Fruit fly (Drosophila melanogaster) whole organism, embryonic: ENCODE measurements around the gene COX7AL2.

Experiments used
- Aef1 ChIP-seq: fragments of 200-800 bp; sonication (Bioruptor generic); IDR thresholded peaks from 3 replicates; pipeline ENCODE4 v1.3.6; 2022; ENCODE audit warnings: missing biosample characterization, missing genetic modification characterization
- Atf-2 ChIP-seq: fragments of 200-800 bp; sonication (Bioruptor generic); optimal IDR thresholded peaks from 2 replicates; lab custom pipeline; 2016; ENCODE audit warnings: missing biosample characterization, missing genetic modification characterization
- BEAF-32 ChIP-seq: fragments of 200-800 bp; sonication (Bioruptor generic); optimal IDR thresholded peaks from 3 replicates; lab custom pipeline; 2017; ENCODE audit warnings: missing biosample characterization, missing genetic modification characterization, mild to moderate bottlenecking, moderate library complexity, missing genetic modification reagents
- CG11085 ChIP-seq: fragments of 200-800 bp; sonication (Bioruptor generic); IDR thresholded peaks from 2 replicates; pipeline ENCODE4 v1.3.6; 2022; ENCODE audit warnings: missing biosample characterization, missing genetic modification characterization
- CG11398 ChIP-seq: fragments of 200-800 bp; sonication (Bioruptor generic); optimal IDR thresholded peaks from 2 replicates; lab custom pipeline; 2016; ENCODE audit warnings: missing biosample characterization, missing genetic modification characterization
- CG12104 ChIP-seq: fragments of 200-800 bp; sonication (Bioruptor generic); optimal IDR thresholded peaks from 3 replicates; lab custom pipeline; 2016; ENCODE audit warnings: missing biosample characterization, missing genetic modification characterization
- CG1233 ChIP-seq: fragments of 200-800 bp; sonication (Bioruptor generic); optimal IDR thresholded peaks from 4 replicates; lab custom pipeline; 2018; ENCODE audit warnings: missing biosample characterization, mild to moderate bottlenecking, missing genetic modification characterization
- CG12942 ChIP-seq: fragments of 200-800 bp; sonication (Bioruptor generic); optimal IDR thresholded peaks from 3 replicates; lab custom pipeline; 2016; ENCODE audit warnings: missing biosample characterization, missing genetic modification characterization
- CG14014 ChIP-seq: fragments of 200-800 bp; sonication (Bioruptor generic); IDR thresholded peaks from 2 replicates; pipeline ENCODE4 v1.3.6; 2022; ENCODE audit warnings: missing biosample characterization, missing genetic modification characterization
- CG1603 ChIP-seq: fragments of 200-800 bp; sonication (Bioruptor generic); optimal IDR thresholded peaks from 2 replicates; lab custom pipeline; 2019; ENCODE audit warnings: missing biosample characterization, mild to moderate bottlenecking, missing genetic modification characterization, moderate library complexity
- CG2202 ChIP-seq: fragments of 200-800 bp; sonication (Bioruptor generic); optimal IDR thresholded peaks from 2 replicates; lab custom pipeline; 2018; ENCODE audit warnings: missing biosample characterization, mild to moderate bottlenecking, missing genetic modification characterization
- CG30403 ChIP-seq: fragments of 200-800 bp; sonication (Bioruptor generic); optimal IDR thresholded peaks from 3 replicates; lab custom pipeline; 2016; ENCODE audit warnings: missing biosample characterization, missing genetic modification characterization
- CG3065 ChIP-seq: fragments of 200-800 bp; sonication (Bioruptor generic); optimal IDR thresholded peaks from 2 replicates; lab custom pipeline; 2016; ENCODE audit warnings: missing biosample characterization, missing genetic modification characterization
- CG3838 ChIP-seq: fragments of 200-800 bp; sonication (Bioruptor generic); optimal IDR thresholded peaks from 3 replicates; lab custom pipeline; 2016; ENCODE audit warnings: missing biosample characterization, missing genetic modification characterization
- CG5245 ChIP-seq: fragments of 200-800 bp; sonication (Bioruptor generic); optimal IDR thresholded peaks from 3 replicates; lab custom pipeline; 2016; ENCODE audit warnings: missing biosample characterization, missing genetic modification characterization
- CG6175 ChIP-seq: fragments of 200-800 bp; sonication (Bioruptor generic); IDR thresholded peaks from 3 replicates; pipeline ENCODE4 v1.3.6; 2022; ENCODE audit warnings: missing biosample characterization, missing genetic modification characterization
- CG7357 ChIP-seq: fragments of 200-800 bp; sonication (Bioruptor generic); IDR thresholded peaks from 3 replicates; pipeline ENCODE4 v1.3.6; 2022; ENCODE audit warnings: missing biosample characterization, missing genetic modification characterization
- CG8478 ChIP-seq: fragments of >200 bp; optimal IDR thresholded peaks from 2 replicates; lab custom pipeline; 2018
- CG9817 ChIP-seq: fragments of 200-800 bp; sonication (Bioruptor generic); optimal IDR thresholded peaks from 2 replicates; lab custom pipeline; 2018; ENCODE audit warnings: missing biosample characterization, mild to moderate bottlenecking, missing genetic modification characterization, moderate library complexity
- Chrac-16 ChIP-seq: fragments of 200-800 bp; sonication (Bioruptor generic); optimal IDR thresholded peaks from 3 replicates; lab custom pipeline; 2016; ENCODE audit warnings: missing biosample characterization, missing genetic modification characterization
- D ChIP-seq, 2 experiments: fragments of 200-800 bp in 1 of 2; fragments of >200 bp in 1 of 2; sonication (Bioruptor generic) in 1 of 2; optimal IDR thresholded peaks; 2 replicates in 1 of 2; 3 replicates in 1 of 2; lab custom pipeline; 2017; ENCODE audit warnings: mild to moderate bottlenecking in 1 of 2, missing biosample characterization in 1 of 2, missing genetic modification characterization in 1 of 2, missing genetic modification reagents in 1 of 2
- D19A ChIP-seq: fragments of 200-800 bp; optimal IDR thresholded peaks from 3 replicates; lab custom pipeline; 2019; ENCODE audit warnings: missing biosample characterization, mild to moderate bottlenecking, missing genetic modification characterization, moderate library complexity
- Deaf1 ChIP-seq: fragments of 200-800 bp; optimal IDR thresholded peaks from 3 replicates; lab custom pipeline; 2019; ENCODE audit warnings: missing biosample characterization, mild to moderate bottlenecking, missing genetic modification characterization, moderate library complexity
- Dref ChIP-seq: fragments of 200-800 bp; sonication (Bioruptor generic); IDR thresholded peaks from 2 replicates; pipeline ENCODE4 v1.3.6; 2022; ENCODE audit warnings: missing biosample characterization, missing genetic modification characterization
- Fer3 ChIP-seq: fragments of 200-800 bp; sonication (Bioruptor generic); optimal IDR thresholded peaks from 2 replicates; lab custom pipeline; 2018; ENCODE audit warnings: missing biosample characterization, mild to moderate bottlenecking, missing genetic modification characterization, moderate library complexity
- Kr ChIP-seq: fragments of 200-800 bp; sonication (Bioruptor generic); optimal IDR thresholded peaks from 2 replicates; lab custom pipeline; 2017; ENCODE audit warnings: missing biosample characterization, mild to moderate bottlenecking, missing genetic modification characterization
- Med ChIP-seq: fragments of 200-800 bp; sonication (Bioruptor generic); peaks from one replicate; lab custom pipeline; 2016; ENCODE audit warnings: missing biosample characterization, missing genetic modification characterization, mild to moderate bottlenecking, inconsistent platforms, moderate library complexity
- Nf-YA ChIP-seq: fragments of 200-800 bp; sonication (Bioruptor generic); IDR thresholded peaks from 2 replicates; pipeline ENCODE4 v1.3.6; 2022; ENCODE audit warnings: missing biosample characterization, missing genetic modification characterization
- Pdp1 ChIP-seq, 2 experiments: fragments of 200-800 bp; sonication (Bioruptor generic); optimal IDR thresholded peaks; 3 replicates each; lab custom pipeline; 2016; ENCODE audit warnings: missing biosample characterization in 2 of 2, missing genetic modification characterization in 2 of 2, mild to moderate bottlenecking in 1 of 2, moderate library complexity in 1 of 2
- Ptx1 ChIP-seq: fragments of 200-800 bp; sonication (Bioruptor generic); IDR thresholded peaks from 2 replicates; pipeline ENCODE4 v1.3.6; 2022; ENCODE audit warnings: missing biosample characterization, missing genetic modification characterization
- Rfx ChIP-seq: fragments of 200-800 bp; sonication (Bioruptor generic); IDR thresholded peaks from 2 replicates; pipeline ENCODE4 v1.3.6; 2022; ENCODE audit warnings: missing biosample characterization, missing genetic modification characterization
- Taf1 ChIP-seq: fragments of 200-800 bp; sonication (Bioruptor generic); IDR thresholded peaks from 2 replicates; pipeline ENCODE4 v1.3.6; 2022; ENCODE audit warnings: missing biosample characterization, missing genetic modification characterization
- Xrp1 ChIP-seq: fragments of 200-800 bp; sonication (Bioruptor generic); IDR thresholded peaks from 2 replicates; pipeline ENCODE4 v1.3.6; 2022; ENCODE audit warnings: missing biosample characterization, missing genetic modification characterization
- bsh ChIP-seq, 2 experiments: fragments of 200-800 bp; sonication (Bioruptor generic); optimal IDR thresholded peaks; 2 replicates each; lab custom pipeline; 2017 to 2018; ENCODE audit warnings: mild to moderate bottlenecking in 2 of 2, missing biosample characterization in 2 of 2, missing genetic modification characterization in 2 of 2, moderate library complexity in 1 of 2
- caup ChIP-seq: fragments of 200-800 bp; sonication (Bioruptor generic); optimal IDR thresholded peaks from 3 replicates; lab custom pipeline; 2017; ENCODE audit warnings: missing biosample characterization, mild to moderate bottlenecking, missing genetic modification characterization, moderate library complexity; ENCODE audit not compliant: severe bottlenecking
- chinmo ChIP-seq: fragments of 200-800 bp; sonication (Bioruptor generic); IDR thresholded peaks from 4 replicates; pipeline ENCODE4 v1.3.6; 2022; ENCODE audit warnings: missing biosample characterization, missing genetic modification characterization; ENCODE audit not compliant: partially characterized antibody
- dmrt99B ChIP-seq: fragments of 200-800 bp; sonication (Bioruptor generic); optimal IDR thresholded peaks from 2 replicates; lab custom pipeline; 2018; ENCODE audit warnings: missing biosample characterization, mild to moderate bottlenecking, missing genetic modification characterization, moderate library complexity
- exex ChIP-seq: fragments of 200-800 bp; sonication (Bioruptor generic); optimal IDR thresholded peaks from 4 replicates; lab custom pipeline; 2018; ENCODE audit warnings: missing biosample characterization, mild to moderate bottlenecking, missing genetic modification characterization, moderate library complexity
- gcm ChIP-seq: fragments of 200-800 bp; sonication (Bioruptor generic); optimal IDR thresholded peaks from 2 replicates; lab custom pipeline; 2019; ENCODE audit warnings: missing biosample characterization, mild to moderate bottlenecking, missing genetic modification characterization, moderate library complexity
- hbn ChIP-seq: fragments of 200-800 bp; sonication (Bioruptor generic); IDR thresholded peaks from 2 replicates; pipeline ENCODE4 v1.3.6; 2022; ENCODE audit warnings: missing biosample characterization, missing genetic modification characterization; ENCODE audit not compliant: partially characterized antibody
- lab ChIP-seq: fragments of 200-800 bp; sonication (Bioruptor generic); optimal IDR thresholded peaks from 3 replicates; lab custom pipeline; 2017; ENCODE audit warnings: missing biosample characterization, missing genetic modification characterization, mild to moderate bottlenecking, moderate library complexity, missing genetic modification reagents
- luna ChIP-seq: fragments of 200-800 bp; sonication (Bioruptor generic); optimal IDR thresholded peaks from 2 replicates; lab custom pipeline; 2016; ENCODE audit warnings: missing biosample characterization, missing genetic modification characterization
- otp ChIP-seq: fragments of 200-800 bp; sonication (Bioruptor generic); IDR thresholded peaks from 3 replicates; pipeline ENCODE4, ENCODE4 v1.3.6; 2022; ENCODE audit warnings: missing biosample characterization, missing genetic modification characterization
- trh ChIP-seq: fragments of 200-800 bp; sonication (Bioruptor generic); optimal IDR thresholded peaks from 2 replicates; lab custom pipeline; 2016; ENCODE audit warnings: missing biosample characterization, missing genetic modification characterization
- vvl ChIP-seq: fragments of 200-800 bp; sonication (Bioruptor generic); IDR thresholded peaks from 2 replicates; pipeline ENCODE4 v1.3.6; 2022; ENCODE audit warnings: missing biosample characterization, missing genetic modification characterization
- zfh2 ChIP-seq: fragments of 200-800 bp; sonication (Bioruptor generic); optimal IDR thresholded peaks from 2 replicates; lab custom pipeline; 2016; ENCODE audit warnings: missing biosample characterization, missing genetic modification characterization

The COX7AL2 gene

dm6 chr2L:2168184-2168893, 29.4 kb downstream of the COX7AL2 start (continued):
- no peak for TF ChIP-seq CG11398 (GFP tag; lab: Kevin White, UChicago)
- TF ChIP-seq gcm (GFP tag; lab: Kevin White, UChicago), result peak; percentile 45
- peak; percentile 69 for TF ChIP-seq caup (GFP tag; lab: Kevin White, UChicago)
- TF ChIP-seq Fer3 (tag; lab: Kevin White, UChicago), result peak; percentile 12
- no peak for TF ChIP-seq CG12942 (GFP tag; lab: Kevin White, UChicago)
- TF ChIP-seq Atf-2, result no peak
- TF ChIP-seq Chrac-16 (GFP tag; lab: Kevin White, UChicago), result no peak
- TF ChIP-seq CG1233 (GFP tag; lab: Kevin White, UChicago), result peak; percentile 18
- TF ChIP-seq Taf1 (GFP tag; lab: Robert Waterston, UW), result no peak
- TF ChIP-seq CG8478 (lab: Kevin White, UChicago), result no peak
- TF ChIP-seq, all 482 proteins: peak for 106

dm6 chr2L:2166958-2167707, 30.6 kb downstream of the COX7AL2 start:
- TF ChIP-seq BEAF-32 (no peak), luna (GFP tag; lab: Kevin White, UChicago) (no peak), CG30403 (no peak), hbn (GFP tag; lab: Robert Waterston, UW) (no peak), Kr (GFP tag; lab: Kevin White, UChicago) (peak; percentile 39), CG3065 (GFP tag; lab: Kevin White, UChicago) (no peak), CG11085 (GFP tag; lab: Robert Waterston, UW) (no peak), dmrt99B (no peak), CG14014 (GFP tag; lab: Robert Waterston, UW) (no peak), Xrp1 (GFP tag; lab: Robert Waterston, UW) (peak; percentile 14; the same call in 1 of the 2 replicates), trh (GFP tag; lab: Kevin White, UChicago) (no peak), D (optimal IDR thresholded peaks at IDR 0.05; lab: Kevin White, UChicago) (no peak), D (GFP tag; optimal IDR thresholded peaks at IDR 0.05; lab: Kevin White, UChicago) (no peak), exex (no peak), Rfx (GFP tag; lab: Robert Waterston, UW) (peak; percentile 5; the same call in 1 of the 2 replicates), Dref (GFP tag; lab: Robert Waterston, UW) (no peak), Ptx1 (no peak), bsh (GFP tag; optimal IDR thresholded peaks at IDR 0.05; lab: Kevin White, UChicago) (peak in 1 of 2 experiments; percentile 14), Pdp1 (GFP tag; optimal IDR thresholded peaks at IDR 0.05; lab: Kevin White, UChicago) (no peak), Aef1 (GFP tag; lab: Robert Waterston, UW) (no peak), otp (GFP tag; lab: Robert Waterston, UW) (no peak), Nf-YA (GFP tag; lab: Robert Waterston, UW) (no peak), D19A (tag; lab: Kevin White, UChicago) (peak; percentile 12), CG1603 (tag; lab: Kevin White, UChicago) (peak; percentile 43), CG12104 (GFP tag; lab: Kevin White, UChicago) (no peak), CG1233 (GFP tag; lab: Kevin White, UChicago) (no peak), Deaf1 (tag; lab: Kevin White, UChicago) (no peak), CG5245 (GFP tag; lab: Kevin White, UChicago) (no peak), zfh2 (GFP tag; lab: Kevin White, UChicago) (no peak), chinmo (GFP tag; lab: Robert Waterston, UW) (peak; percentile 82; the same call in 2 of the 4 replicates), CG3838 (GFP tag; lab: Kevin White, UChicago) (no peak), CG9817 (tag; lab: Kevin White, UChicago) (no peak), CG7357 (GFP tag; lab: Robert Waterston, UW) (no peak), Med (peak; percentile 51), CG6175 (GFP tag; lab: Robert Waterston, UW) (no peak), lab (GFP tag; lab: Kevin White, UChicago) (peak; percentile 8), CG2202 (tag; lab: Kevin White, UChicago) (no peak), vvl (GFP tag; lab: Robert Waterston, UW) (peak; percentile 53; the same call in 1 of the 2 replicates)
